Fruit fly (Drosophila melanogaster) whole organism, embryonic: Measurements from ENCODE around the gene CG42554.
"Not testable (repeated sequence)": the region's sequence is repeated elsewhere in the genome, so short reads cannot be mapped to it uniquely, and the experiment has no call there.

Experiments used
- Bgb ChIP-seq: fragments of 200-800 bp; sonication (Bioruptor generic); IDR thresholded peaks from 2 replicates; pipeline ENCODE4 v1.3.6; 2022; ENCODE audit warnings: missing biosample characterization, missing genetic modification characterization; ENCODE audit not compliant: partially characterized antibody
- CG11723 ChIP-seq: fragments of 200-800 bp; sonication (Bioruptor generic); optimal IDR thresholded peaks from 2 replicates; lab custom pipeline; 2017; ENCODE audit warnings: missing biosample characterization, mild to moderate bottlenecking, missing genetic modification characterization
- CG12219 ChIP-seq: fragments of 200-800 bp; sonication (Bioruptor generic); optimal IDR thresholded peaks from 3 replicates; lab custom pipeline; 2018; ENCODE audit warnings: missing biosample characterization, mild to moderate bottlenecking, missing genetic modification characterization
- CG12659 ChIP-seq: fragments of 200-800 bp; sonication (Bioruptor generic); optimal IDR thresholded peaks from 3 replicates; lab custom pipeline; 2017; ENCODE audit warnings: mild to moderate bottlenecking, missing biosample characterization, missing genetic modification reagents, missing genetic modification characterization
- CG14710 ChIP-seq: fragments of 200-800 bp; sonication (Bioruptor generic); optimal IDR thresholded peaks from 3 replicates; lab custom pipeline; 2019; ENCODE audit warnings: missing biosample characterization, mild to moderate bottlenecking, missing genetic modification characterization, moderate library complexity
- CG14860 ChIP-seq: fragments of 200-800 bp; sonication (Bioruptor generic); IDR thresholded peaks from 3 replicates; pipeline ENCODE4 v1.3.6; 2022; ENCODE audit warnings: missing biosample characterization, missing genetic modification characterization; ENCODE audit not compliant: partially characterized antibody
- CG15514 ChIP-seq: fragments of 200-800 bp; sonication (Bioruptor generic); optimal IDR thresholded peaks from 3 replicates; lab custom pipeline; 2017; ENCODE audit warnings: missing biosample characterization, missing genetic modification characterization, mild to moderate bottlenecking, moderate library complexity, missing genetic modification reagents
- CG17328 ChIP-seq: fragments of 200-800 bp; sonication (Bioruptor generic); IDR thresholded peaks from 2 replicates; pipeline ENCODE4 v1.3.6; 2022; ENCODE audit warnings: missing biosample characterization, missing genetic modification characterization
- CG17612 ChIP-seq: fragments of 200-800 bp; sonication (Bioruptor generic); IDR thresholded peaks from 2 replicates; pipeline ENCODE4 v1.3.6; 2022; ENCODE audit warnings: missing biosample characterization, missing genetic modification characterization
- CG30431 ChIP-seq: fragments of 200-800 bp; sonication (Bioruptor generic); optimal IDR thresholded peaks from 2 replicates; lab custom pipeline; 2017; ENCODE audit warnings: missing biosample characterization, missing genetic modification characterization
- CG3281 ChIP-seq: fragments of 200-800 bp; sonication (Bioruptor generic); optimal IDR thresholded peaks from 3 replicates; lab custom pipeline; 2017; ENCODE audit warnings: missing biosample characterization, mild to moderate bottlenecking, missing genetic modification characterization
- CG4617 ChIP-seq: fragments of 200-800 bp; sonication (Bioruptor generic); optimal IDR thresholded peaks from 3 replicates; lab custom pipeline; 2016; ENCODE audit warnings: missing biosample characterization, missing genetic modification characterization, borderline replicate concordance
- CG6765 ChIP-seq: fragments of 200-800 bp; sonication (Bioruptor generic); optimal IDR thresholded peaks from 3 replicates; lab custom pipeline; 2017; ENCODE audit warnings: missing biosample characterization, mild to moderate bottlenecking, missing genetic modification characterization
- CG7786 ChIP-seq: fragments of 200-800 bp; sonication (Bioruptor generic); optimal IDR thresholded peaks from 2 replicates; lab custom pipeline; 2016; ENCODE audit warnings: missing biosample characterization, missing genetic modification characterization
- CG7928 ChIP-seq: fragments of 200-800 bp; sonication (Bioruptor generic); optimal IDR thresholded peaks from 2 replicates; lab custom pipeline; 2017; ENCODE audit warnings: missing biosample characterization, mild to moderate bottlenecking, missing genetic modification characterization
- CG8944 ChIP-seq: fragments of 200-800 bp; sonication (Bioruptor generic); optimal IDR thresholded peaks from 3 replicates; lab custom pipeline; 2016; ENCODE audit warnings: missing biosample characterization, missing genetic modification characterization
- CG9797 ChIP-seq: fragments of 200-800 bp; sonication (Bioruptor generic); optimal IDR thresholded peaks from 3 replicates; lab custom pipeline; 2018; ENCODE audit warnings: missing biosample characterization, mild to moderate bottlenecking, missing genetic modification characterization
- CTCF ChIP-seq: fragments of 200-800 bp; sonication (Bioruptor generic); optimal IDR thresholded peaks from 2 replicates; lab custom pipeline; 2017; ENCODE audit warnings: missing biosample characterization, mild to moderate bottlenecking, missing genetic modification characterization, moderate library complexity
- CrebB ChIP-seq: fragments of 200-800 bp; sonication (Bioruptor generic); optimal IDR thresholded peaks from 3 replicates; lab custom pipeline; 2018; ENCODE audit warnings: missing biosample characterization, mild to moderate bottlenecking, missing genetic modification characterization
- D19A ChIP-seq: fragments of 200-800 bp; optimal IDR thresholded peaks from 3 replicates; lab custom pipeline; 2019; ENCODE audit warnings: missing biosample characterization, mild to moderate bottlenecking, missing genetic modification characterization, moderate library complexity
- Dbx ChIP-seq: fragments of 200-800 bp; sonication (Bioruptor generic); IDR thresholded peaks from 3 replicates; pipeline ENCODE4 v1.3.6; 2022; ENCODE audit warnings: missing biosample characterization, missing genetic modification characterization
- Deaf1 ChIP-seq: fragments of 200-800 bp; optimal IDR thresholded peaks from 3 replicates; lab custom pipeline; 2019; ENCODE audit warnings: missing biosample characterization, mild to moderate bottlenecking, missing genetic modification characterization, moderate library complexity
- E2f2 ChIP-seq: fragments of 200-800 bp; sonication (Bioruptor generic); IDR thresholded peaks from 2 replicates; pipeline ENCODE4 v1.3.6; 2022; ENCODE audit warnings: missing biosample characterization, missing genetic modification characterization
- ERR ChIP-seq: fragments of 200-800 bp; sonication (Bioruptor generic); optimal IDR thresholded peaks from 2 replicates; lab custom pipeline; 2016; ENCODE audit warnings: missing biosample characterization, missing genetic modification characterization
- Ets97D ChIP-seq: fragments of 200-800 bp; sonication (Bioruptor generic); optimal IDR thresholded peaks from 3 replicates; lab custom pipeline; 2016; ENCODE audit warnings: missing biosample characterization, missing genetic modification characterization
- NFAT ChIP-seq: fragments of 200-800 bp; sonication (Bioruptor generic); IDR thresholded peaks from 2 replicates; pipeline ENCODE4 v1.3.6; 2022; ENCODE audit warnings: missing biosample characterization, missing genetic modification characterization
- PHDP ChIP-seq: fragments of 200-800 bp; sonication (Bioruptor generic); optimal IDR thresholded peaks from 3 replicates; lab custom pipeline; 2018; ENCODE audit warnings: missing biosample characterization, mild to moderate bottlenecking, missing genetic modification characterization, moderate library complexity
- Pdp1 ChIP-seq, 2 experiments: fragments of 200-800 bp; sonication (Bioruptor generic); optimal IDR thresholded peaks; 3 replicates each; lab custom pipeline; 2016; ENCODE audit warnings: missing biosample characterization in 2 of 2, missing genetic modification characterization in 2 of 2, mild to moderate bottlenecking in 1 of 2, moderate library complexity in 1 of 2
- Rfx ChIP-seq: fragments of 200-800 bp; sonication (Bioruptor generic); IDR thresholded peaks from 2 replicates; pipeline ENCODE4 v1.3.6; 2022; ENCODE audit warnings: missing biosample characterization, missing genetic modification characterization
- Tbp ChIP-seq: fragments of >200 bp; optimal IDR thresholded peaks from 2 replicates; lab custom pipeline; 2018; ENCODE audit warnings: missing biosample characterization, missing genetic modification characterization
- Vsx1 ChIP-seq: fragments of 200-800 bp; sonication (Bioruptor generic); optimal IDR thresholded peaks from 2 replicates; lab custom pipeline; 2017; ENCODE audit warnings: missing biosample characterization, mild to moderate bottlenecking, missing genetic modification characterization, missing genetic modification reagents
- ato ChIP-seq: fragments of 200-800 bp; sonication (Bioruptor generic); IDR thresholded peaks from 2 replicates; pipeline ENCODE4 v1.3.6; 2022; ENCODE audit warnings: missing biosample characterization, missing genetic modification characterization; ENCODE audit not compliant: partially characterized antibody
- chn ChIP-seq: fragments of 200-800 bp; sonication (Bioruptor generic); optimal IDR thresholded peaks from 2 replicates; lab custom pipeline; 2016; ENCODE audit warnings: missing biosample characterization, missing genetic modification characterization
- disco-r ChIP-seq: fragments of 200-800 bp; sonication (Bioruptor generic); optimal IDR thresholded peaks from 2 replicates; lab custom pipeline; 2016; ENCODE audit warnings: missing biosample characterization, missing genetic modification characterization
- dm ChIP-seq: fragments of 200-800 bp; sonication (Bioruptor generic); optimal IDR thresholded peaks from 3 replicates; lab custom pipeline; 2016; ENCODE audit warnings: missing biosample characterization, missing genetic modification characterization
- fd64A ChIP-seq: fragments of 200-800 bp; sonication (Bioruptor generic); optimal IDR thresholded peaks from 3 replicates; lab custom pipeline; 2018; ENCODE audit warnings: missing biosample characterization, mild to moderate bottlenecking, missing genetic modification characterization
- fu2 ChIP-seq: fragments of 200-800 bp; sonication (Bioruptor generic); optimal IDR thresholded peaks from 2 replicates; lab custom pipeline; 2016; ENCODE audit warnings: missing biosample characterization, missing genetic modification characterization
- gfzf ChIP-seq: fragments of 200-800 bp; sonication (Bioruptor generic); optimal IDR thresholded peaks from 2 replicates; lab custom pipeline; 2016; ENCODE audit warnings: missing biosample characterization, mild to moderate bottlenecking, missing genetic modification characterization, moderate library complexity
- hth ChIP-seq: fragments of >200 bp; optimal IDR thresholded peaks from 2 replicates; lab custom pipeline; 2017; ENCODE audit warnings: inconsistent platforms
- lmd ChIP-seq: fragments of 200-800 bp; sonication (Bioruptor generic); IDR thresholded peaks from 2 replicates; pipeline ENCODE4 v1.3.6; 2022; ENCODE audit warnings: missing biosample characterization, missing genetic modification characterization
- oc ChIP-seq: fragments of 200-800 bp; sonication (Bioruptor generic); optimal IDR thresholded peaks from 2 replicates; lab custom pipeline; 2018; ENCODE audit warnings: missing biosample characterization, mild to moderate bottlenecking, missing genetic modification characterization, moderate library complexity
- org-1 ChIP-seq: fragments of 200-800 bp; sonication (Bioruptor generic); optimal IDR thresholded peaks from 2 replicates; lab custom pipeline; 2017; ENCODE audit warnings: missing biosample characterization, missing genetic modification characterization
- pita ChIP-seq: fragments of 200-800 bp; sonication (Bioruptor generic); optimal IDR thresholded peaks from 2 replicates; lab custom pipeline; 2017; ENCODE audit warnings: missing biosample characterization, mild to moderate bottlenecking, missing genetic modification characterization
- sens ChIP-seq: fragments of 200-800 bp; sonication (Bioruptor generic); peaks from one replicate; lab custom pipeline; 2016; ENCODE audit warnings: missing biosample characterization, missing genetic modification characterization
- zfh2 ChIP-seq: fragments of 200-800 bp; sonication (Bioruptor generic); optimal IDR thresholded peaks from 2 replicates; lab custom pipeline; 2016; ENCODE audit warnings: missing biosample characterization, missing genetic modification characterization

Gene CG42554

dm6 chr3L:857063-858015, 21.9 kb downstream of the CG42554 start, which contains the start of gene dpr20 (continued):
- TF ChIP-seq Dbx (GFP tag; lab: Robert Waterston, UW) (peak; percentile 92), Vsx1 (GFP tag; lab: Kevin White, UChicago) (peak; percentile 2), CG11723 (peak; percentile 4), zfh2 (GFP tag; lab: Kevin White, UChicago) (peak; percentile 71), CG8944 (GFP tag; lab: Kevin White, UChicago) (peak; percentile 56), CG3281 (GFP tag; lab: Kevin White, UChicago) (peak; percentile 81), org-1 (GFP tag; lab: Kevin White, UChicago) (peak; percentile 49), chn (GFP tag; lab: Kevin White, UChicago) (peak; percentile 67), PHDP (tag; lab: Kevin White, UChicago) (peak; percentile 80), pita (GFP tag; lab: Kevin White, UChicago) (peak; percentile 35), CG17328 (GFP tag; lab: Robert Waterston, UW) (peak; percentile 88), CG7786 (GFP tag; lab: Kevin White, UChicago) (peak; percentile 69), CG12659 (GFP tag; lab: Kevin White, UChicago) (peak; percentile 67), disco-r (no peak), Tbp (GFP tag; lab: Kevin White, UChicago) (no peak)

dm6 chr3L:865096-865495, 29.6 kb downstream of the CG42554 start, which contains the start of gene CG12502:
CG12502 (plus strand) TSS chr3L:865396.
- not testable (repeated sequence) for TF ChIP-seq oc (tag; lab: Kevin White, UChicago); CG30431 (GFP tag; lab: Kevin White, UChicago); CG12219 (GFP tag; lab: Kevin White, UChicago)

DNA sequence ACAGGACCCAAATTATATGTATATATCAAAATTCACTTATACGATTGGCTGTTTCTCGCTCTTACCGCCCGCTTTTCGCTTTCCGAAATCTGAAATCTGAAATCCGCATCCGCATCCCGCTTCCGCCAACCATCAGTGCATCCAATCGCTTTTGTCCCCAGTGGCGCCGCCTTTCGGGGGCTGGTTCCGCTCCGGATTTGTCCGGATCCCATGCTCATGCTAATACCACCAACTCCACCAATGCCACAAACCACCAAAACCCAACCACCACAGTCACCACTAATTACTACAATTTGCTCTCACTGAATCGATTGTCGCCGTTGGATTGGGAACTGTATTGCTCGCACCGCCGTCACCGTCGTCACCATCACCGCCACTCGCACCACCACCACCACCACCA, 33.3 kb downstream of the CG42554 start:
- TF ChIP-seq ato (GFP tag; lab: Robert Waterston, UW) (no peak), CrebB (tag; lab: Kevin White, UChicago) (no peak), CG15514 (GFP tag; lab: Kevin White, UChicago) (peak; percentile 88), NFAT (GFP tag; lab: Robert Waterston, UW) (no peak), sens (GFP tag; lab: Kevin White, UChicago) (no peak), ERR (GFP tag; lab: Kevin White, UChicago) (no peak), Pdp1 (GFP tag; optimal IDR thresholded peaks at IDR 0.05; lab: Kevin White, UChicago) (no peak), hth (no peak), fu2 (GFP tag; lab: Kevin White, UChicago) (no peak), fd64A (no peak), CG9797 (no peak), gfzf (GFP tag; lab: Kevin White, UChicago) (no peak), E2f2 (no peak), CTCF (peak; percentile 88), pita (GFP tag; lab: Kevin White, UChicago) (peak; percentile 18), D19A (tag; lab: Kevin White, UChicago) (no peak), dm (no peak)

DNA sequence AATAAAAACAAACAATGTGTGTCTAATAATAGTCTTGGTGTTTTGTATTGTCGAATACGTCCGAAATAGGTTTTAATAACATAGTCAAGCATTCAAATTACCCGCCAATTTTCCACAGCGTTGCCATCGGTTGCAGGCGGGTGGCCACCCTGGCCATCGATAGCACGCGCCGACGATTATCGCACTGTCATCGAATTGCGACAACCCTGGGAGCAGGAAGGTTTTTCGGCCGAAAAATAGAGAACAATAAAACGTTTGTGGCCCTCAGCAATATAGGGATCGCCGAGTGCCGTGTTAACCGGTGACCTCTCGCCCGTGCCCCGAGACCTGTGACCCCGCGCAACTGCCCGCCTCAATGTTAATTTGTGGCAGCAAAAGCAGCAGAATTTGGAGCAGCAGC, 36.2 kb downstream of the CG42554 start, which contains the start of gene Usp10:
TSS of gene Usp10 (plus strand) at position 187 of the 400 bp plus-strand sequence.
- TF ChIP-seq CG15514 (GFP tag; lab: Kevin White, UChicago) (peak; percentile 50), CG17612 (GFP tag; lab: Robert Waterston, UW) (no peak), Ets97D (GFP tag; lab: Kevin White, UChicago) (peak; percentile 61), CG14860 (GFP tag; lab: Robert Waterston, UW) (peak; percentile 47; the same call in 1 of the 3 replicates), Deaf1 (tag; lab: Kevin White, UChicago) (no peak), Rfx (GFP tag; lab: Robert Waterston, UW) (peak; percentile 31; the same call in 1 of the 2 replicates), CG4617 (peak; percentile 88), sens (GFP tag; lab: Kevin White, UChicago) (no peak), Bgb (GFP tag; lab: Robert Waterston, UW) (peak; percentile 82), lmd (GFP tag; lab: Robert Waterston, UW) (no peak), CG6765 (GFP tag; lab: Kevin White, UChicago) (no peak), CG7928 (GFP tag; lab: Kevin White, UChicago) (peak; percentile 4), CG14710 (tag; lab: Kevin White, UChicago) (peak; percentile 55)
